Worm (Caenorhabditis elegans): ENCODE measurements around the gene ZC190.10.

Gene ZC190.10

ce11 chrV:8661241-8661954, 34.7 kb downstream of the ZC190.10 start (continued):
- TF ChIP-seq unc-130 (tag; optimal IDR thresholded peaks at IDR 0.05): peak; percentile 11
- peak; percentile 52 for TF ChIP-seq pqm-1 (tag; optimal IDR thresholded peaks at IDR 0.05)
- no peak for TF ChIP-seq dsc-1 (tag; optimal IDR thresholded peaks at IDR 0.05)
- TF ChIP-seq lsy-2 (tag; optimal IDR thresholded peaks at IDR 0.05): peak in 1 of 2 experiments; percentile 17
- TF ChIP-seq nhr-85 (tag): peak; percentile 88
- no peak for TF ChIP-seq lin-13 (GFP tag; optimal IDR thresholded peaks at IDR 0.05)
- TF ChIP-seq efl-1 (optimal IDR thresholded peaks at IDR 0.05): no peak
- TF ChIP-seq efl-1 (GFP tag; optimal IDR thresholded peaks at IDR 0.05 in 1 of 2): peak in 1 of 2 experiments; percentile 89
- TF ChIP-seq unc-30 (tag; optimal IDR thresholded peaks at IDR 0.05): no peak
- TF ChIP-seq snu-23 (GFP tag; optimal IDR thresholded peaks at IDR 0.05): peak; percentile 54
- TF ChIP-seq lin-35 (GFP tag; optimal IDR thresholded peaks at IDR 0.05): no peak
- no peak for TF ChIP-seq vab-15 (tag; optimal IDR thresholded peaks at IDR 0.05)

ce11 chrV:8660475-8660874, 35.6 kb downstream of the ZC190.10 start:
- TF ChIP-seq nhr-85 (tag) (peak; percentile 73), efl-1 (optimal IDR thresholded peaks at IDR 0.05) (no peak), efl-1 (GFP tag; optimal IDR thresholded peaks at IDR 0.05 in 1 of 2) (peak in 1 of 2 experiments; percentile 82), sox-4 (tag; optimal IDR thresholded peaks at IDR 0.05) (no peak), alr-1 (tag; optimal IDR thresholded peaks at IDR 0.05; ENCODE audit: borderline replicate concordance) (no peak), lin-14 (GFP tag; optimal IDR thresholded peaks at IDR 0.05) (peak; percentile 41), nhr-71 (tag; optimal IDR thresholded peaks at IDR 0.05) (peak; percentile 1), ztf-4 (tag; optimal IDR thresholded peaks at IDR 0.05) (no peak), blmp-1 (tag; optimal IDR thresholded peaks at IDR 0.05) (peak; percentile 73), nhr-237 (tag; optimal IDR thresholded peaks at IDR 0.05) (no peak), rnt-1 (tag; optimal IDR thresholded peaks at IDR 0.05) (peak; percentile 22), dsc-1 (tag; optimal IDR thresholded peaks at IDR 0.05) (no peak)

- TF ChIP-seq egl-13 (tag; optimal IDR thresholded peaks at IDR 0.05) (no peak), nhr-28 (tag; optimal IDR thresholded peaks at IDR 0.05) (no peak), mab-9 (GFP tag; IDR thresholded peaks at IDR 0.05) (no peak), fkh-8 (tag; optimal IDR thresholded peaks at IDR 0.05) (no peak), mep-1 (tag; optimal IDR thresholded peaks at IDR 0.05) (no peak), lin-13 (GFP tag; optimal IDR thresholded peaks at IDR 0.05) (no peak), fos-1 (tag; optimal IDR thresholded peaks at IDR 0.05) (no peak), dsc-1 (tag; optimal IDR thresholded peaks at IDR 0.05) (peak; percentile 8), Y116A8C.19 (tag; optimal IDR thresholded peaks at IDR 0.05; ENCODE audit: borderline replicate concordance) (no peak), skn-1 (tag; optimal IDR thresholded peaks at IDR 0.05) (no peak), C16A3.4 (tag; optimal IDR thresholded peaks at IDR 0.05) (peak; percentile 2), irx-1 (tag; optimal IDR thresholded peaks at IDR 0.05) (no peak), F16B12.6 (tag; optimal IDR thresholded peaks at IDR 0.05) (no peak), unc-98 (GFP tag; IDR thresholded peaks at IDR 0.05) (no peak), alr-1 (tag; optimal IDR thresholded peaks at IDR 0.05; ENCODE audit: borderline replicate concordance) (no peak), unc-62 (GFP tag; optimal IDR thresholded peaks at IDR 0.05) (no peak), nhr-90 (tag; optimal IDR thresholded peaks at IDR 0.05; ENCODE audit: poor library complexity) (no peak), fkh-4 (tag; optimal IDR thresholded peaks at IDR 0.05; ENCODE audit: borderline replicate concordance) (no peak), elt-3 (tag; optimal IDR thresholded peaks at IDR 0.05) (no peak), ceh-82 (tag; optimal IDR thresholded peaks at IDR 0.05) (no peak), snpc-4 (tag; optimal IDR thresholded peaks at IDR 0.05) (no peak), aha-1 (tag; optimal IDR thresholded peaks at IDR 0.05) (no peak), dpl-1 (GFP tag; optimal IDR thresholded peaks at IDR 0.05) (no peak), snu-23 (GFP tag; optimal IDR thresholded peaks at IDR 0.05) (peak; percentile 43), rnt-1 (tag; optimal IDR thresholded peaks at IDR 0.05) (peak; percentile 56), nhr-19 (GFP tag; conservative IDR thresholded peaks at IDR 0.05) (no peak), hlh-4 (tag; optimal IDR thresholded peaks at IDR 0.05) (no peak), lir-3 (tag; optimal IDR thresholded peaks at IDR 0.05; ENCODE audit: poor library complexity) (no peak), ces-1 (GFP tag; optimal IDR thresholded peaks at IDR 0.05) (no peak), C34B4.2 (tag; optimal IDR thresholded peaks at IDR 0.05) (no peak), mdl-1 (tag; optimal IDR thresholded peaks at IDR 0.05) (peak in 1 of 2 experiments; percentile 56)
These were observed 37.3 kb downstream of the ZC190.10 start for ce11 chrV:8658577-8659362.
